Fruit fly (Drosophila melanogaster) whole organism, embryonic: ENCODE measurements around the gene Ir94a.

Source experiments
- CG13123 ChIP-seq: fragments of 200-800 bp; sonication (Bioruptor generic); optimal IDR thresholded peaks from 2 replicates; lab custom pipeline; 2016; ENCODE audit warnings: missing biosample characterization, missing genetic modification characterization
- CG18011 ChIP-seq: fragments of 200-800 bp; sonication (Bioruptor generic); optimal IDR thresholded peaks from 2 replicates; lab custom pipeline; 2017; ENCODE audit warnings: missing biosample characterization, missing genetic modification characterization, mild to moderate bottlenecking, moderate library complexity, missing genotype
- CG6272 ChIP-seq: fragments of 200-800 bp; sonication (Bioruptor generic); IDR thresholded peaks from 2 replicates; pipeline ENCODE4 v1.3.6; 2022; ENCODE audit warnings: missing biosample characterization, missing genetic modification characterization
- Trl ChIP-seq, 3 experiments: fragments of >200 bp in 2 of 3; fragments of 200-800 bp in 1 of 3; sonication (Bioruptor generic) in 1 of 3; optimal IDR thresholded peaks; 2 replicates in 1 of 3; 3 replicates in 2 of 3; lab custom pipeline; 2016 to 2017; ENCODE audit warnings: missing biosample characterization in 1 of 3, missing genetic modification characterization in 1 of 3
- ab ChIP-seq: fragments of 200-800 bp; sonication (Bioruptor generic); optimal IDR thresholded peaks from 2 replicates; lab custom pipeline; 2016; ENCODE audit warnings: missing biosample characterization, missing genetic modification characterization

dm6 chr3R:22071628-22072027 is 41.6 kb upstream of the Ir94a start:
- TF ChIP-seq ab, result no peak
- TF ChIP-seq Trl (optimal IDR thresholded peaks at IDR 0.05; lab: Kevin White, UChicago), result no peak
- TF ChIP-seq Trl (GFP tag; optimal IDR thresholded peaks at IDR 0.05; lab: Kevin White, UChicago), result no peak
- no peak for TF ChIP-seq CG6272
- TF ChIP-seq CG13123 (GFP tag; lab: Kevin White, UChicago), result no peak
- TF ChIP-seq CG18011 (GFP tag; lab: Kevin White, UChicago), result no peak
